Fruit fly (Drosophila melanogaster) whole organism, embryonic: ENCODE measurements around the gene CG14915.

Experiments used
- Atf6 ChIP-seq: fragments of 200-800 bp; sonication (Bioruptor generic); IDR thresholded peaks from 2 replicates; pipeline ENCODE4 v1.3.6; 2022; ENCODE audit warnings: missing biosample characterization, missing genetic modification characterization
- B-H2 ChIP-seq: fragments of 200-800 bp; sonication (Bioruptor generic); optimal IDR thresholded peaks from 2 replicates; lab custom pipeline; 2018; ENCODE audit warnings: missing biosample characterization, mild to moderate bottlenecking, missing genetic modification characterization
- CG10274 ChIP-seq: fragments of 200-800 bp; sonication (Bioruptor generic); optimal IDR thresholded peaks from 3 replicates; lab custom pipeline; 2017; ENCODE audit warnings: missing biosample characterization, mild to moderate bottlenecking, missing genetic modification characterization
- CG11085 ChIP-seq: fragments of 200-800 bp; sonication (Bioruptor generic); IDR thresholded peaks from 2 replicates; pipeline ENCODE4 v1.3.6; 2022; ENCODE audit warnings: missing biosample characterization, missing genetic modification characterization
- CG12071 ChIP-seq: fragments of 200-800 bp; sonication (Bioruptor generic); optimal IDR thresholded peaks from 3 replicates; lab custom pipeline; 2018; ENCODE audit warnings: missing biosample characterization, mild to moderate bottlenecking, missing genetic modification characterization
- CG13894 ChIP-seq: fragments of 200-800 bp; sonication (Bioruptor generic); optimal IDR thresholded peaks from 3 replicates; lab custom pipeline; 2018; ENCODE audit warnings: missing biosample characterization, mild to moderate bottlenecking, missing genetic modification characterization, moderate library complexity
- CG15479 ChIP-seq: fragments of 200-800 bp; sonication (Bioruptor generic); optimal IDR thresholded peaks from 3 replicates; lab custom pipeline; 2019; ENCODE audit warnings: missing biosample characterization, mild to moderate bottlenecking, missing genetic modification characterization, moderate library complexity
- CG15601 ChIP-seq: fragments of 200-800 bp; sonication (Bioruptor generic); optimal IDR thresholded peaks from 3 replicates; lab custom pipeline; 2019; ENCODE audit warnings: missing biosample characterization, mild to moderate bottlenecking, missing genetic modification characterization, moderate library complexity
- CG17612 ChIP-seq: fragments of 200-800 bp; sonication (Bioruptor generic); IDR thresholded peaks from 2 replicates; pipeline ENCODE4 v1.3.6; 2022; ENCODE audit warnings: missing biosample characterization, missing genetic modification characterization
- CG2120 ChIP-seq: fragments of 200-800 bp; sonication (Bioruptor generic); optimal IDR thresholded peaks from 3 replicates; lab custom pipeline; 2016; ENCODE audit warnings: missing biosample characterization, missing genetic modification characterization
- CG3726 ChIP-seq: fragments of 200-800 bp; sonication (Bioruptor generic); IDR thresholded peaks from 3 replicates; pipeline ENCODE4, ENCODE4 v1.3.6; 2022; ENCODE audit warnings: missing biosample characterization, missing genetic modification characterization
- CG3838 ChIP-seq: fragments of 200-800 bp; sonication (Bioruptor generic); optimal IDR thresholded peaks from 3 replicates; lab custom pipeline; 2016; ENCODE audit warnings: missing biosample characterization, missing genetic modification characterization
- CG4404 ChIP-seq: fragments of 200-800 bp; sonication (Bioruptor generic); IDR thresholded peaks from 2 replicates; pipeline ENCODE4 v1.3.6; 2022; ENCODE audit warnings: missing biosample characterization, missing genetic modification characterization
- CG5245 ChIP-seq: fragments of 200-800 bp; sonication (Bioruptor generic); optimal IDR thresholded peaks from 3 replicates; lab custom pipeline; 2016; ENCODE audit warnings: missing biosample characterization, missing genetic modification characterization
- CG6654 ChIP-seq: fragments of 200-800 bp; sonication (Bioruptor generic); optimal IDR thresholded peaks from 2 replicates; lab custom pipeline; 2017; ENCODE audit warnings: missing biosample characterization, mild to moderate bottlenecking, missing genetic modification characterization
- CG7556 ChIP-seq: fragments of 200-800 bp; sonication (Bioruptor generic); optimal IDR thresholded peaks from 2 replicates; lab custom pipeline; 2017; ENCODE audit warnings: missing biosample characterization, mild to moderate bottlenecking, missing genetic modification characterization
- CG8388 ChIP-seq: fragments of 200-800 bp; sonication (Bioruptor generic); optimal IDR thresholded peaks from 2 replicates; lab custom pipeline; 2019; ENCODE audit warnings: missing biosample characterization, mild to moderate bottlenecking, missing genetic modification characterization, moderate library complexity
- CG8944 ChIP-seq: fragments of 200-800 bp; sonication (Bioruptor generic); optimal IDR thresholded peaks from 3 replicates; lab custom pipeline; 2016; ENCODE audit warnings: missing biosample characterization, missing genetic modification characterization
- CG9215 ChIP-seq: fragments of 200-800 bp; sonication (Bioruptor generic); IDR thresholded peaks from 2 replicates; pipeline ENCODE4 v1.3.6; 2022; ENCODE audit warnings: missing biosample characterization, missing genetic modification characterization
- CG9797 ChIP-seq: fragments of 200-800 bp; sonication (Bioruptor generic); optimal IDR thresholded peaks from 3 replicates; lab custom pipeline; 2018; ENCODE audit warnings: missing biosample characterization, mild to moderate bottlenecking, missing genetic modification characterization
- CkIIα-i1 ChIP-seq: fragments of 200-800 bp; sonication (Bioruptor generic); IDR thresholded peaks from 2 replicates; pipeline ENCODE4 v1.3.6; 2022; ENCODE audit warnings: missing biosample characterization, missing genetic modification characterization
- Dad ChIP-seq: fragments of 200-800 bp; sonication (Bioruptor generic); optimal IDR thresholded peaks from 3 replicates; lab custom pipeline; 2016; ENCODE audit warnings: missing biosample characterization, missing genetic modification characterization
- Dp ChIP-seq: fragments of 200-800 bp; sonication (Bioruptor generic); optimal IDR thresholded peaks from 2 replicates; lab custom pipeline; 2018; ENCODE audit warnings: missing biosample characterization, mild to moderate bottlenecking, missing genetic modification characterization, moderate library complexity
- Fer2 ChIP-seq: fragments of 200-800 bp; sonication (Bioruptor generic); optimal IDR thresholded peaks from 2 replicates; lab custom pipeline; 2018; ENCODE audit warnings: missing biosample characterization, mild to moderate bottlenecking, missing genetic modification characterization, moderate library complexity
- H2.0 ChIP-seq: fragments of 200-800 bp; sonication (Bioruptor generic); IDR thresholded peaks from 2 replicates; pipeline ENCODE4 v1.3.6; 2022; ENCODE audit warnings: missing biosample characterization, missing genetic modification characterization
- NFAT ChIP-seq: fragments of 200-800 bp; sonication (Bioruptor generic); IDR thresholded peaks from 2 replicates; pipeline ENCODE4 v1.3.6; 2022; ENCODE audit warnings: missing biosample characterization, missing genetic modification characterization
- Nf-YB ChIP-seq: fragments of 200-800 bp; sonication (Bioruptor generic); optimal IDR thresholded peaks from 3 replicates; lab custom pipeline; 2019; ENCODE audit warnings: missing biosample characterization, mild to moderate bottlenecking, missing genetic modification characterization, moderate library complexity
- Optix ChIP-seq: fragments of 200-800 bp; sonication (Bioruptor generic); IDR thresholded peaks from 3 replicates; pipeline ENCODE4 v1.3.6; 2022; ENCODE audit warnings: missing biosample characterization, missing genetic modification characterization
- Poxn ChIP-seq: fragments of 200-800 bp; sonication (Bioruptor generic); IDR thresholded peaks from 2 replicates; pipeline ENCODE4 v1.3.6; 2022; ENCODE audit warnings: missing biosample characterization, missing genetic modification characterization
- Ptx1 ChIP-seq: fragments of 200-800 bp; sonication (Bioruptor generic); IDR thresholded peaks from 2 replicates; pipeline ENCODE4 v1.3.6; 2022; ENCODE audit warnings: missing biosample characterization, missing genetic modification characterization
- Rx ChIP-seq: fragments of 200-800 bp; sonication (Bioruptor generic); IDR thresholded peaks from 2 replicates; pipeline ENCODE4 v1.3.6; 2022; ENCODE audit warnings: missing biosample characterization, missing genetic modification characterization
- Tbp ChIP-seq: fragments of >200 bp; optimal IDR thresholded peaks from 2 replicates; lab custom pipeline; 2018; ENCODE audit warnings: missing biosample characterization, missing genetic modification characterization
- YL-1 ChIP-seq: fragments of 200-800 bp; sonication (Bioruptor generic); optimal IDR thresholded peaks from 3 replicates; lab custom pipeline; 2017; ENCODE audit warnings: missing biosample characterization, mild to moderate bottlenecking, missing genetic modification characterization
- aop ChIP-seq: fragments of 200-800 bp; sonication (Bioruptor generic); IDR thresholded peaks from 2 replicates; pipeline ENCODE4 v1.3.6; 2022; ENCODE audit warnings: missing biosample characterization, missing genetic modification characterization
- bab2 ChIP-seq: fragments of 200-800 bp; sonication (Bioruptor generic); optimal IDR thresholded peaks from 2 replicates; lab custom pipeline; 2016; ENCODE audit warnings: missing biosample characterization, missing genetic modification characterization
- corto ChIP-seq: fragments of 200-800 bp; sonication (Bioruptor generic); optimal IDR thresholded peaks from 2 replicates; lab custom pipeline; 2016; ENCODE audit warnings: missing biosample characterization, mild to moderate bottlenecking, missing genetic modification characterization, moderate library complexity
- crc ChIP-seq: fragments of 200-800 bp; sonication (Bioruptor generic); optimal IDR thresholded peaks from 2 replicates; lab custom pipeline; 2016; ENCODE audit warnings: missing biosample characterization, missing genetic modification characterization
- dm ChIP-seq: fragments of 200-800 bp; sonication (Bioruptor generic); optimal IDR thresholded peaks from 3 replicates; lab custom pipeline; 2016; ENCODE audit warnings: missing biosample characterization, missing genetic modification characterization
- eve ChIP-seq, 2 experiments: fragments of >200 bp; optimal IDR thresholded peaks; 2 replicates each; lab custom pipeline; 2017; ENCODE audit warnings: missing biosample characterization in 2 of 2, missing genetic modification characterization in 2 of 2
- ewg ChIP-seq: fragments of 200-800 bp; sonication (Bioruptor generic); optimal IDR thresholded peaks from 3 replicates; lab custom pipeline; 2017; ENCODE audit warnings: mild to moderate bottlenecking, missing biosample characterization, missing genetic modification reagents, missing genetic modification characterization
- fd96Cb ChIP-seq: fragments of 200-800 bp; sonication (Bioruptor generic); optimal IDR thresholded peaks from 2 replicates; lab custom pipeline; 2018; ENCODE audit warnings: missing biosample characterization, mild to moderate bottlenecking, missing genetic modification characterization, moderate library complexity
- gcm2 ChIP-seq: fragments of 200-800 bp; sonication (Bioruptor generic); optimal IDR thresholded peaks from 2 replicates; lab custom pipeline; 2016; ENCODE audit warnings: missing biosample characterization, missing genetic modification characterization
- hth ChIP-seq: fragments of >200 bp; optimal IDR thresholded peaks from 2 replicates; lab custom pipeline; 2017; ENCODE audit warnings: inconsistent platforms
- odd ChIP-seq: fragments of 200-800 bp; sonication (Bioruptor generic); optimal IDR thresholded peaks from 2 replicates; lab custom pipeline; 2017; ENCODE audit warnings: missing biosample characterization, mild to moderate bottlenecking, missing genetic modification characterization
- onecut ChIP-seq: fragments of 200-800 bp; sonication (Bioruptor generic); IDR thresholded peaks from 2 replicates; pipeline ENCODE4 v1.3.6; 2022; ENCODE audit warnings: missing biosample characterization, missing genetic modification characterization
- peb ChIP-seq: fragments of 200-800 bp; sonication (Bioruptor generic); IDR thresholded peaks from 2 replicates; pipeline ENCODE4 v1.3.6; 2022; ENCODE audit warnings: missing biosample characterization, missing genetic modification characterization
- pita ChIP-seq: fragments of 200-800 bp; sonication (Bioruptor generic); optimal IDR thresholded peaks from 2 replicates; lab custom pipeline; 2017; ENCODE audit warnings: missing biosample characterization, mild to moderate bottlenecking, missing genetic modification characterization
- pum ChIP-seq: fragments of 200-800 bp; sonication (Bioruptor generic); optimal IDR thresholded peaks from 2 replicates; lab custom pipeline; 2016; ENCODE audit warnings: missing biosample characterization, missing genetic modification characterization
- ssp ChIP-seq: fragments of 200-800 bp; sonication (Bioruptor generic); IDR thresholded peaks from 2 replicates; pipeline ENCODE4 v1.3.6; 2022; ENCODE audit warnings: missing biosample characterization, missing genetic modification characterization
- sug ChIP-seq: fragments of 200-800 bp; optimal IDR thresholded peaks from 2 replicates; lab custom pipeline; 2019; ENCODE audit warnings: missing biosample characterization, mild to moderate bottlenecking, missing genetic modification characterization, moderate library complexity
- tio ChIP-seq: fragments of 200-800 bp; sonication (Bioruptor generic); optimal IDR thresholded peaks from 2 replicates; lab custom pipeline; 2017; ENCODE audit warnings: missing biosample characterization, missing genetic modification characterization, inconsistent platforms
- ttk ChIP-seq: fragments of 200-800 bp; sonication (Bioruptor generic); IDR thresholded peaks from 2 replicates; pipeline ENCODE4 v2.1.2; 2022; ENCODE audit warnings: missing biosample characterization, missing genetic modification characterization
- tup ChIP-seq: fragments of 200-800 bp; sonication (Bioruptor generic); optimal IDR thresholded peaks from 2 replicates; lab custom pipeline; 2016; ENCODE audit warnings: missing biosample characterization, mild to moderate bottlenecking, missing genetic modification characterization, moderate library complexity

The CG14915 gene

DNA sequence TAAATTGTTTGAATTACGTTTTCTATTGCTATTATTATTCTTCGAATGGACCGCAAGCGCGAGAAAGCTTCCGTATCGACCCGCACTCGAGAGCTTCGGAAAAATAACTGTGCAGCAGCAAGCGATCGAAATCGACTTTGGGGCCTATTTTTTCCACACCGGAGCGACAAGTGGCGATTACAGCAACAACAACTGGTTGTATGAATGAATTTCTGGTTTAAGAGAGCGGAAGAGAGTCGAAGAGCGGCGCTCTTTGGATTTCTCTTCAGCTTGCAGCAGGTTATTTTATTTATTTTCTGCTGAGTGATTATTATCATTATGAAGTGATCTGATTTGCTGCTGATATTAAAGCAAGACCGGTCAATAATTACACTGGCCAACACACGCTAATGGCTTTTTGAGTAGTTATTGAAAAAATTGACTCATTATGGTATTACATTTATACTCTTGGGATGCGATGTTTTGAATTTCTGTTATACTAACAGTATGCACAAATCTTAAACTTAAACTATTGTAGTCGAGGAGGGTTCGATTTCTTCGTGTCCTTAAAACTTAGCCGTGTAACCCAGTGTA, 3.9 kb upstream of the CG14915 start, which contains the start of gene Samuel (continued):
- TF ChIP-seq odd (GFP tag; lab: Kevin White, UChicago): peak; percentile 28
- no peak for TF ChIP-seq ewg
- no peak for TF ChIP-seq hth (lab: Kevin White, UChicago)
- TF ChIP-seq sug (tag; lab: Kevin White, UChicago): no peak
- TF ChIP-seq peb (GFP tag; lab: Robert Waterston, UW): no peak
- no peak for TF ChIP-seq Poxn
- no peak for TF ChIP-seq Rx (GFP tag; lab: Robert Waterston, UW)
- no peak for TF ChIP-seq Fer2 (tag; lab: Kevin White, UChicago)
- TF ChIP-seq Atf6: no peak
- TF ChIP-seq H2.0 (GFP tag; lab: Robert Waterston, UW): no peak
- TF ChIP-seq Ptx1 (GFP tag; lab: Robert Waterston, UW): no peak
- TF ChIP-seq pum (GFP tag; lab: Kevin White, UChicago): no peak
- no peak for TF ChIP-seq CG3726 (GFP tag; lab: Robert Waterston, UW)
- TF ChIP-seq CkIIα-i1 (GFP tag; lab: Robert Waterston, UW): no peak
- TF ChIP-seq CG6654 (GFP tag; lab: Kevin White, UChicago): no peak
- TF ChIP-seq CG7556: no peak
- no peak for TF ChIP-seq YL-1 (GFP tag; lab: Kevin White, UChicago)
- TF ChIP-seq CG4404 (GFP tag; lab: Robert Waterston, UW): no peak
- TF ChIP-seq tio (GFP tag; lab: Kevin White, UChicago): no peak
- no peak for TF ChIP-seq Tbp
- no peak for TF ChIP-seq ssp (GFP tag; lab: Robert Waterston, UW)
- no peak for TF ChIP-seq CG17612 (GFP tag; lab: Robert Waterston, UW)
- no peak for TF ChIP-seq CG15479 (GFP tag; lab: Kevin White, UChicago)
- no peak for TF ChIP-seq CG10274 (GFP tag; lab: Kevin White, UChicago)
- TF ChIP-seq crc: no peak
- TF ChIP-seq Nf-YB (GFP tag; lab: Kevin White, UChicago): peak; percentile 73
- TF ChIP-seq NFAT: no peak
- TF ChIP-seq gcm2 (GFP tag; lab: Kevin White, UChicago): no peak
- no peak for TF ChIP-seq CG3838 (GFP tag; lab: Kevin White, UChicago)
- TF ChIP-seq CG9797 (GFP tag; lab: Kevin White, UChicago): no peak
- no peak for TF ChIP-seq aop (GFP tag; lab: Robert Waterston, UW)
- no peak for TF ChIP-seq tup (GFP tag; lab: Kevin White, UChicago)
- TF ChIP-seq CG11085: no peak
- no peak for TF ChIP-seq CG8944 (GFP tag; lab: Kevin White, UChicago)
- no peak for TF ChIP-seq CG5245 (GFP tag; lab: Kevin White, UChicago)
- TF ChIP-seq dm: no peak
- peak; percentile 68 for TF ChIP-seq corto (GFP tag; lab: Kevin White, UChicago)
- peak; percentile 13 for TF ChIP-seq CG2120 (GFP tag; lab: Kevin White, UChicago)
- no peak for TF ChIP-seq Optix
- TF ChIP-seq CG8388: no peak
- no peak for TF ChIP-seq CG15601 (tag; lab: Kevin White, UChicago)
- no peak for TF ChIP-seq bab2 (GFP tag; lab: Kevin White, UChicago)
- no peak for TF ChIP-seq fd96Cb
- no peak for TF ChIP-seq CG12071 (GFP tag; lab: Kevin White, UChicago)
- TF ChIP-seq B-H2 (GFP tag; lab: Kevin White, UChicago): no peak
- no peak for TF ChIP-seq eve (GFP tag; optimal IDR thresholded peaks at IDR 0.05; lab: Kevin White, UChicago)
- peak; percentile 50 for TF ChIP-seq onecut (GFP tag; lab: Robert Waterston, UW)
- TF ChIP-seq CG13894 (tag; lab: Kevin White, UChicago): no peak
- no peak for TF ChIP-seq pita (GFP tag; lab: Kevin White, UChicago)
- no peak for TF ChIP-seq ttk (GFP tag; lab: Robert Waterston, UW)
- TF ChIP-seq Dp (GFP tag; lab: Kevin White, UChicago): no peak
- no peak for TF ChIP-seq CG9215
- no peak for TF ChIP-seq Dad (GFP tag; lab: Kevin White, UChicago)
